Worm (Caenorhabditis elegans) whole organism, early embryonic: Measurements from ENCODE around the gene dyf-6.

Source experiments
- B0310.2 ChIP-seq: sonication (generic microtip); optimal IDR thresholded peaks from 2 replicates; lab custom pipeline; 2016; ENCODE audit warnings: mild to moderate bottlenecking, missing genetic modification characterization, missing compliant biosample characterization
- F13C5.2 ChIP-seq: sonication (generic microtip); optimal IDR thresholded peaks from 2 replicates; lab custom pipeline; 2017; ENCODE audit warnings: mild to moderate bottlenecking, missing genetic modification characterization, inconsistent platforms, missing compliant biosample characterization
- aly-1 ChIP-seq: sonication (generic microtip); optimal IDR thresholded peaks from 2 replicates; lab custom pipeline; 2016; ENCODE audit warnings: missing genetic modification characterization, missing compliant biosample characterization
- ama-1 ChIP-seq: fragments of 150-350 bp; optimal IDR thresholded peaks from 2 replicates; lab custom pipeline; 2014
- ceh-13 ChIP-seq: fragments of 200-800 bp; sonication (Bioruptor generic); optimal IDR thresholded peaks from 2 replicates; lab custom pipeline; 2018; ENCODE audit warnings: mild to moderate bottlenecking, missing genetic modification characterization, missing compliant biosample characterization
- ceh-36 ChIP-seq: sonication (generic microtip); optimal IDR thresholded peaks from 2 replicates; lab custom pipeline; 2016; ENCODE audit warnings: missing genetic modification characterization, inconsistent platforms, missing compliant biosample characterization
- ets-7 ChIP-seq: sonication (generic microtip); optimal IDR thresholded peaks from 2 replicates; lab custom pipeline; 2016; ENCODE audit warnings: missing genotype, missing genetic modification characterization, missing compliant biosample characterization
- flt-1 ChIP-seq: fragments of 200-800 bp; sonication (Bioruptor generic); IDR thresholded peaks from 2 replicates; pipeline ENCODE4 v1.3.6; 2022; ENCODE audit warnings: missing genetic modification characterization, missing compliant biosample characterization
- hmbx-1 ChIP-seq: sonication (generic microtip); optimal IDR thresholded peaks from 2 replicates; lab custom pipeline; 2016; ENCODE audit warnings: mild to moderate bottlenecking, missing genetic modification characterization, missing compliant biosample characterization
- hmg-4 ChIP-seq: fragments of 200-800 bp; sonication (Bioruptor generic); optimal IDR thresholded peaks from 2 replicates; lab custom pipeline; 2018; ENCODE audit warnings: mild to moderate bottlenecking, missing genetic modification characterization, missing compliant biosample characterization
- hnd-1 ChIP-seq: sonication (generic microtip); optimal IDR thresholded peaks from 2 replicates; lab custom pipeline; 2016; ENCODE audit warnings: missing genetic modification characterization, missing compliant biosample characterization
- pes-1 ChIP-seq: fragments of 200-800 bp; sonication (Bioruptor generic); IDR thresholded peaks from 2 replicates; pipeline ENCODE4 v1.3.6; 2022; ENCODE audit warnings: missing genetic modification reagents, missing genetic modification characterization, missing compliant biosample characterization
- scrt-1 ChIP-seq: fragments of 200-800 bp; sonication (Bioruptor generic); IDR thresholded peaks from 2 replicates; pipeline ENCODE4 v1.3.6; 2022; ENCODE audit warnings: missing genetic modification characterization, missing compliant biosample characterization
- sea-1 ChIP-seq: fragments of 200-800 bp; sonication (Bioruptor generic); conservative IDR thresholded peaks from 2 replicates; pipeline ENCODE4 v1.3.6; 2022; ENCODE audit warnings: missing genetic modification characterization, missing compliant biosample characterization
- tbx-11 ChIP-seq: fragments of 200-800 bp; sonication (Bioruptor generic); IDR thresholded peaks from 2 replicates; pipeline ENCODE4 v1.3.6; 2022; ENCODE audit warnings: missing genetic modification characterization, missing compliant biosample characterization
- tbx-37 ChIP-seq: fragments of 200-800 bp; sonication (Bioruptor generic); conservative IDR thresholded peaks from 2 replicates; pipeline ENCODE4 v1.3.6; 2022; ENCODE audit warnings: missing genetic modification reagents, missing genetic modification characterization, missing compliant biosample characterization
- tra-4 ChIP-seq: sonication (generic microtip); optimal IDR thresholded peaks from 2 replicates; lab custom pipeline; 2017; ENCODE audit warnings: missing genetic modification characterization, missing compliant biosample characterization

dyf-6 gene

ce11 chrX:10396509-10397292 lies 10.4 kb upstream of the dyf-6 start, which contains the start of gene pkn-1:
Gene pkn-1, plus strand, starts transcription at chrX:10397242.
- TF ChIP-seq hmg-4: peak; percentile 65
- no peak for TF ChIP-seq ceh-13 (GFP tag; lab: Kevin White, UChicago)
- TF ChIP-seq tbx-11: 0 out of 2 replicates have a peak, but pooled peaks have one; percentile 26

DNA sequence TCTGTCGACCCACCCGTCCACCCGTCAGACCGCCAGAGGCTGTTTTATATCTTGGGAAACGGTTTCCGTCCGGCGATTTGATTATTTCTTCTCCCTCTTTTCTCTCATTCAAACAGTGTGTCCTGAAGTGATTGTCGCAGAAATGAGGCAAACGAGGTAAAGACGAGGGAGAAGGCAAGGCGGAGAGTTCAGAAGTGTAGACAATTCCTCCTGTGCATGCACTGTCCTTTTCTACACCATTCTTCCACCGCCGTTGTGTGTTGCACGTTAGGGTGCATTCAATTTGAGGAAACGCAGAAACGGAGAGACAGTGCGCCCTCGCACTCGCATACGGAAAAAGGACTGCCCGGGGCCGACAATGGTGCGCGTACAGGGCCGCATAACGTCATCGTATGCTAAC lies 9.4 kb upstream of the dyf-6 start:
- TF ChIP-seq ceh-13 (GFP tag; lab: Kevin White, UChicago) (peak; percentile 32), tbx-11 (0 out of 2 replicates have a peak, but pooled peaks have one; percentile 33), ama-1 (lab: Kevin White, UChicago) (no peak), hnd-1 (tag; lab: Kevin White, UChicago) (no peak), ceh-36 (tag; lab: Kevin White, UChicago) (no peak), hmbx-1 (tag; lab: Kevin White, UChicago) (no peak), ets-7 (tag; lab: Kevin White, UChicago) (no peak), tbx-37 (no peak), F13C5.2 (tag; lab: Kevin White, UChicago) (no peak), hmg-4 (peak; percentile 88), pes-1 (GFP tag; lab: Robert Waterston, UW) (no peak), flt-1 (GFP tag; lab: Robert Waterston, UW) (no peak), tra-4 (tag; lab: Kevin White, UChicago) (no peak), aly-1 (tag; lab: Kevin White, UChicago) (peak; percentile 70), B0310.2 (tag; lab: Kevin White, UChicago) (peak; percentile 75), sea-1 (GFP tag; lab: Robert Waterston, UW) (no peak), scrt-1 (GFP tag; lab: Robert Waterston, UW) (no peak)

DNA sequence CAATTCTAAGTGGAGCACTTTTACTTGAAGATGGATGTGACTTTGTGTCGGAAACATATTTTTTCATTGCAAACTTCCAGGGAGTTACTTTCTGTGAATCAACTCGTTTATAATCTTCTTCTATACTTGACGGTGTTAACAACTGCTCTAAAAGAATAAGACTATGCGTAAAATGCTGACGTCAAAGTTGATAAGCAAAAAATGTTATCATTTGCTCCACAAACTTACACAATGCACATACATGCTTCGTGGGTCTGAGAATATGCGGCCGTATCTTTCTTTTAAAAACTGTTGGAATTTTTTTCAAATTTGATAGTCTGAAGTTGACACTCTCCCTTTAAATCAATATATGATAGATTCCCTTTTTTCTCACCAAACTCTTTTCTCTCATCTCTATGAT lies 8.9 kb upstream of the dyf-6 start:
- TF ChIP-seq ets-7 (tag; lab: Kevin White, UChicago): no peak
- TF ChIP-seq hnd-1 (tag; lab: Kevin White, UChicago): no peak
- no peak for TF ChIP-seq tbx-11
- TF ChIP-seq ama-1 (lab: Kevin White, UChicago): no peak
- no peak for TF ChIP-seq tra-4 (tag; lab: Kevin White, UChicago)
- TF ChIP-seq hmg-4: no peak
- TF ChIP-seq aly-1 (tag; lab: Kevin White, UChicago): no peak
- no peak for TF ChIP-seq B0310.2 (tag; lab: Kevin White, UChicago)
- TF ChIP-seq F13C5.2 (tag; lab: Kevin White, UChicago): no peak
- TF ChIP-seq pes-1 (GFP tag; lab: Robert Waterston, UW): no peak
- no peak for TF ChIP-seq ceh-13 (GFP tag; lab: Kevin White, UChicago)
- TF ChIP-seq hmbx-1 (tag; lab: Kevin White, UChicago): no peak
- no peak for TF ChIP-seq scrt-1 (GFP tag; lab: Robert Waterston, UW)

DNA sequence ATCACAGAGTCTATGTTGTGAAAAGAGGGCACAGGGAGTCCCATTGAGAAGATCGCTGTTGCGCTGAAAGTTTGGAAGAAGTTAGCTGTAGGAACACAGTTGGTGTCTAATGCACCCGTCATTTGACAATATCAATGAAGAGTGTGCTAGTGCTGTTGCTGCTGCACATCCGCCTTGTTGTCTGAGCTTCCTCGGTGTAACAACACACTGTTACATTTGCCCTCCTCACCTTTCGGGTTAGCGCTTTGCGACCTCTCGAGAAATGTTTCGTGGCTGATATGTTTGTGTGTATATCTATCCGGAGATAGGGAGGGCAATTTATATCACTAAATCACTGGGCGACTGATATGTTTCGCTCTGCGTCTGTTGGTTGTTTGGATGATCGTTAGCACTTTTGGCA lies 7.9 kb upstream of the dyf-6 start:
- TF ChIP-seq flt-1 (GFP tag; lab: Robert Waterston, UW) (no peak), hmg-4 (peak; percentile 54)

DNA sequence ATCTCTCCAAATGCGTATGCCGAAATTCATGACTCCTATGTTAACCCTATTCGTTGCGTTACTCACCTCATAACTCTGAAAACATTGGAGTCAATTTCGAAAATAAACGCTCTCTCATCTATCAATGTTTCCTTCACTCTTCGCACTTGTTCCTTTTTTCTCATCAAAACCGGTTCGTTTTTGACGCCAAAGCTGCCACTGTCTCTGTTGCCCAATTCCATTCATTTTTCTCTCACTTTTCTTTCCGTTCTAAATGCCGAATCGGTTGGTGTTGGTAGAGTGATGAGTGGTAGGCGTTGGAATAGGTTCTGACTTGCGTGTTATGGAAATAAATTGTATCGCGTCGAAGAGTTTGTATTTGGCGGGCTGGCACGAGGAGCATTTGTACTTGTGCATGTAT lies 7.1 kb upstream of the dyf-6 start:
- TF ChIP-seq F13C5.2 (tag; lab: Kevin White, UChicago) (no peak), hmbx-1 (tag; lab: Kevin White, UChicago) (no peak), tbx-11 (no peak), ceh-13 (GFP tag; lab: Kevin White, UChicago) (no peak), hmg-4 (no peak), ets-7 (tag; lab: Kevin White, UChicago) (no peak), aly-1 (tag; lab: Kevin White, UChicago) (no peak), sea-1 (GFP tag; lab: Robert Waterston, UW) (no peak), B0310.2 (tag; lab: Kevin White, UChicago) (no peak), scrt-1 (GFP tag; lab: Robert Waterston, UW) (no peak), flt-1 (GFP tag; lab: Robert Waterston, UW) (no peak), tbx-37 (no peak), hnd-1 (tag; lab: Kevin White, UChicago) (no peak), pes-1 (GFP tag; lab: Robert Waterston, UW) (no peak)

DNA sequence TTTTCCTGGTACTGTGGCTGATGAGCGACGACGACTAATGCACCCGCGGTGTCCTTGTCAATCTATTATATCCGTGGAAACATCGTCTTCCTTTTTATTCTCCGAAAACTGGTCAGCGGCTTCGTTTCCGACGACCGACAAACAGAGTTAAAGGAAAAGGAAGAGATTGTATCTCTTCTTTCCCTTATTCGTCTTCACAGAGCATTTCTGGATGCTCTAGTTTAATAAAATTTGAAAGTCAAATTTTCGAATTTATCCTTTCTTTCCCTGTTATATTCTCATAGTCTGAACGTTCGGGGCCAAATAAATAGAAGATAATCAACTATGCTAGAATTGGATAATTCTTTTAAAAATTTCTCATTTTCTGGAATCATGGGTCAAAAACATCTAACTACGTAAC lies 6.5 kb upstream of the dyf-6 start:
- TF ChIP-seq ceh-13 (GFP tag; lab: Kevin White, UChicago): no peak

DNA sequence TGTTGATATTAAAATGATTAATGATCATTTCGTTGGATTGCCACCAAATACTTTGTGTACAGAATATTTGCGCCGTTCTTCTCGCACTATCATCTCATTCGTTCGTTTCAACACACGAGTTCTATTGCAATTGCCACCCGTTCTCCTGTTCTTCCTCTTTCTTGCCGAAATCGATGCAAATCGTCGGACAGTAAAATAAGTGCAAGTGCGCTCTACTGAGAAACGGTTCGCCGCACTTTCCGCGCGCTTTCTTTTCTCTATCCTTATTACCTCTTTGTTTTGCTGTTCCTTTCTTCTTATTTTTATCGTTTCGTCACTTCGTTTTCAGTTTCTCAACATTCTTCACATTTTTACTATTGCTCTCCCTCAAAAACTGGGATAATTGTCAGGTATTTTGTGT lies 4.9 kb upstream of the dyf-6 start:
- TF ChIP-seq ceh-36 (tag; lab: Kevin White, UChicago) (no peak), pes-1 (GFP tag; lab: Robert Waterston, UW) (no peak), scrt-1 (GFP tag; lab: Robert Waterston, UW) (no peak), tra-4 (tag; lab: Kevin White, UChicago) (no peak), ceh-13 (GFP tag; lab: Kevin White, UChicago) (no peak), hnd-1 (tag; lab: Kevin White, UChicago) (no peak), hmg-4 (no peak), ama-1 (lab: Kevin White, UChicago) (no peak), F13C5.2 (tag; lab: Kevin White, UChicago) (no peak), hmbx-1 (tag; lab: Kevin White, UChicago) (no peak), sea-1 (GFP tag; lab: Robert Waterston, UW) (no peak), tbx-37 (no peak; the same call in 1 of the 2 replicates), ets-7 (tag; lab: Kevin White, UChicago) (no peak), aly-1 (tag; lab: Kevin White, UChicago) (no peak), B0310.2 (tag; lab: Kevin White, UChicago) (no peak), flt-1 (GFP tag; lab: Robert Waterston, UW) (no peak)
